Fruit fly (Drosophila melanogaster) whole organism, embryonic: Measurements from ENCODE around the gene CG34041.

ENCODE experiments used
- Atf3 ChIP-seq: fragments of 200-800 bp; sonication (Bioruptor generic); optimal IDR thresholded peaks from 3 replicates; lab custom pipeline; 2016; ENCODE audit warnings: missing biosample characterization, missing genetic modification characterization
- Bgb ChIP-seq: fragments of 200-800 bp; sonication (Bioruptor generic); IDR thresholded peaks from 2 replicates; pipeline ENCODE4 v1.3.6; 2022; ENCODE audit warnings: missing biosample characterization, missing genetic modification characterization; ENCODE audit not compliant: partially characterized antibody
- CG1024 ChIP-seq: fragments of 200-800 bp; sonication (Bioruptor generic); IDR thresholded peaks from 2 replicates; pipeline ENCODE4 v1.3.6; 2022; ENCODE audit warnings: missing biosample characterization, missing genetic modification characterization
- CG10959 ChIP-seq: fragments of 200-800 bp; sonication (Bioruptor generic); IDR thresholded peaks from 2 replicates; pipeline ENCODE4 v1.3.6; 2022; ENCODE audit warnings: missing biosample characterization, missing genetic modification characterization
- CG11247 ChIP-seq: fragments of 200-800 bp; sonication (Bioruptor generic); IDR thresholded peaks from 2 replicates; pipeline ENCODE4 v1.3.6; 2022; ENCODE audit warnings: missing biosample characterization, missing genetic modification characterization
- CG11696 ChIP-seq: fragments of 200-800 bp; sonication (Bioruptor generic); IDR thresholded peaks from 2 replicates; pipeline ENCODE4 v1.3.6; 2022; ENCODE audit warnings: missing biosample characterization, missing genetic modification characterization
- CG12769 ChIP-seq: fragments of 200-800 bp; sonication (Bioruptor generic); optimal IDR thresholded peaks from 2 replicates; lab custom pipeline; 2019; ENCODE audit warnings: missing biosample characterization, mild to moderate bottlenecking, missing genetic modification characterization, moderate library complexity
- CG13296 ChIP-seq: fragments of 200-800 bp; sonication (Bioruptor generic); optimal IDR thresholded peaks from 3 replicates; lab custom pipeline; 2018; ENCODE audit warnings: missing biosample characterization, mild to moderate bottlenecking, missing genetic modification characterization
- CG15696 ChIP-seq: fragments of 200-800 bp; sonication (Bioruptor generic); optimal IDR thresholded peaks from 2 replicates; lab custom pipeline; 2019; ENCODE audit warnings: missing biosample characterization, mild to moderate bottlenecking, missing genetic modification characterization, moderate library complexity
- CG1647 ChIP-seq: fragments of 200-800 bp; sonication (Bioruptor generic); optimal IDR thresholded peaks from 3 replicates; lab custom pipeline; 2016; ENCODE audit warnings: missing biosample characterization, missing genetic modification characterization
- CG16863 ChIP-seq: fragments of 200-800 bp; sonication (Bioruptor generic); optimal IDR thresholded peaks from 3 replicates; lab custom pipeline; 2016; ENCODE audit warnings: missing biosample characterization, missing genetic modification characterization
- CG18619 ChIP-seq: fragments of 200-800 bp; sonication (Bioruptor generic); optimal IDR thresholded peaks from 3 replicates; lab custom pipeline; 2017; ENCODE audit warnings: missing biosample characterization, mild to moderate bottlenecking, missing genetic modification characterization
- CG2889 ChIP-seq: fragments of 200-800 bp; sonication (Bioruptor generic); IDR thresholded peaks from 3 replicates; pipeline ENCODE4 v1.3.6; 2022; ENCODE audit warnings: missing biosample characterization, missing genetic modification characterization
- CG31441 ChIP-seq: fragments of 200-800 bp; sonication (Bioruptor generic); IDR thresholded peaks from 2 replicates; pipeline ENCODE4 v1.3.6; 2022; ENCODE audit warnings: missing biosample characterization, missing genetic modification characterization
- CG3163 ChIP-seq: fragments of 200-800 bp; sonication (Bioruptor generic); optimal IDR thresholded peaks from 3 replicates; lab custom pipeline; 2016; ENCODE audit warnings: missing biosample characterization, missing genetic modification characterization
- CG6654 ChIP-seq: fragments of 200-800 bp; sonication (Bioruptor generic); optimal IDR thresholded peaks from 2 replicates; lab custom pipeline; 2017; ENCODE audit warnings: missing biosample characterization, mild to moderate bottlenecking, missing genetic modification characterization
- CG6689 ChIP-seq: fragments of 200-800 bp; sonication (Bioruptor generic); IDR thresholded peaks from 2 replicates; pipeline ENCODE4 v1.3.6; 2022; ENCODE audit warnings: missing biosample characterization, missing genetic modification characterization
- CG7372 ChIP-seq: fragments of 200-800 bp; sonication (Bioruptor generic); IDR thresholded peaks from 2 replicates; pipeline ENCODE4 v1.3.6; 2022; ENCODE audit warnings: missing biosample characterization, missing genetic modification characterization
- CG7786 ChIP-seq: fragments of 200-800 bp; sonication (Bioruptor generic); optimal IDR thresholded peaks from 2 replicates; lab custom pipeline; 2016; ENCODE audit warnings: missing biosample characterization, missing genetic modification characterization
- CG8359 ChIP-seq: fragments of 200-800 bp; sonication (Bioruptor generic); optimal IDR thresholded peaks from 2 replicates; lab custom pipeline; 2017; ENCODE audit warnings: missing biosample characterization, mild to moderate bottlenecking, missing genetic modification characterization, borderline replicate concordance
- Chrac-16 ChIP-seq: fragments of 200-800 bp; sonication (Bioruptor generic); optimal IDR thresholded peaks from 3 replicates; lab custom pipeline; 2016; ENCODE audit warnings: missing biosample characterization, missing genetic modification characterization
- CrebB ChIP-seq: fragments of 200-800 bp; sonication (Bioruptor generic); optimal IDR thresholded peaks from 3 replicates; lab custom pipeline; 2018; ENCODE audit warnings: missing biosample characterization, mild to moderate bottlenecking, missing genetic modification characterization
- D19A ChIP-seq: fragments of 200-800 bp; optimal IDR thresholded peaks from 3 replicates; lab custom pipeline; 2019; ENCODE audit warnings: missing biosample characterization, mild to moderate bottlenecking, missing genetic modification characterization, moderate library complexity
- Dad ChIP-seq: fragments of 200-800 bp; sonication (Bioruptor generic); optimal IDR thresholded peaks from 3 replicates; lab custom pipeline; 2016; ENCODE audit warnings: missing biosample characterization, missing genetic modification characterization
- Doc2 ChIP-seq: fragments of 200-800 bp; sonication (Bioruptor generic); IDR thresholded peaks from 2 replicates; pipeline ENCODE4 v1.3.6; 2022; ENCODE audit warnings: missing biosample characterization, missing genetic modification characterization
- Drgx ChIP-seq: fragments of 200-800 bp; sonication (Bioruptor generic); IDR thresholded peaks from 2 replicates; pipeline ENCODE4 v1.3.6; 2022; ENCODE audit warnings: missing biosample characterization, missing genetic modification characterization
- Hsf ChIP-seq: fragments of 200-800 bp; sonication (Bioruptor generic); optimal IDR thresholded peaks from 3 replicates; lab custom pipeline; 2016; ENCODE audit warnings: missing biosample characterization, missing genetic modification characterization
- Tbp ChIP-seq: fragments of >200 bp; optimal IDR thresholded peaks from 2 replicates; lab custom pipeline; 2018; ENCODE audit warnings: missing biosample characterization, missing genetic modification characterization
- Trl ChIP-seq, 3 experiments: fragments of >200 bp in 2 of 3; fragments of 200-800 bp in 1 of 3; sonication (Bioruptor generic) in 1 of 3; optimal IDR thresholded peaks; 2 replicates in 1 of 3; 3 replicates in 2 of 3; lab custom pipeline; 2016 to 2017; ENCODE audit warnings: missing biosample characterization in 1 of 3, missing genetic modification characterization in 1 of 3
- Xbp1 ChIP-seq: fragments of 200-800 bp; sonication (Bioruptor generic); optimal IDR thresholded peaks from 3 replicates; lab custom pipeline; 2016; ENCODE audit warnings: missing biosample characterization, mild to moderate bottlenecking, missing genetic modification characterization
- ara ChIP-seq: fragments of 200-800 bp; sonication (Bioruptor generic); IDR thresholded peaks from 2 replicates; pipeline ENCODE4 v1.3.6; 2022; ENCODE audit warnings: missing biosample characterization, missing genetic modification characterization
- ase ChIP-seq: fragments of 200-800 bp; sonication (Bioruptor generic); IDR thresholded peaks from 3 replicates; pipeline ENCODE4 v1.3.6; 2022; ENCODE audit warnings: missing biosample characterization, missing genetic modification characterization
- bowl ChIP-seq: fragments of 200-800 bp; sonication (Bioruptor generic); IDR thresholded peaks from 2 replicates; pipeline ENCODE4 v1.3.6; 2022; ENCODE audit warnings: missing biosample characterization, missing genetic modification characterization
- crc ChIP-seq: fragments of 200-800 bp; sonication (Bioruptor generic); optimal IDR thresholded peaks from 2 replicates; lab custom pipeline; 2016; ENCODE audit warnings: missing biosample characterization, missing genetic modification characterization
- crp ChIP-seq, 2 experiments: fragments of 200-800 bp; sonication (Bioruptor generic); optimal IDR thresholded peaks; 2 replicates in 1 of 2; 3 replicates in 1 of 2; lab custom pipeline; 2017; ENCODE audit warnings: missing biosample characterization in 2 of 2, missing genetic modification characterization in 2 of 2, mild to moderate bottlenecking in 1 of 2, moderate library complexity in 1 of 2
- cwo ChIP-seq: fragments of 200-800 bp; sonication (Bioruptor generic); optimal IDR thresholded peaks from 3 replicates; lab custom pipeline; 2017; ENCODE audit warnings: missing biosample characterization, missing genetic modification characterization, mild to moderate bottlenecking, moderate library complexity, missing genetic modification reagents
- dan ChIP-seq: fragments of 200-800 bp; sonication (Bioruptor generic); IDR thresholded peaks from 2 replicates; pipeline ENCODE4 v1.3.6; 2022; ENCODE audit warnings: missing biosample characterization, missing genetic modification characterization
- dmrt11E ChIP-seq: fragments of 200-800 bp; sonication (Bioruptor generic); optimal IDR thresholded peaks from 3 replicates; lab custom pipeline; 2018; ENCODE audit warnings: missing biosample characterization, mild to moderate bottlenecking, missing genetic modification characterization, moderate library complexity
- fd3F ChIP-seq: fragments of 200-800 bp; sonication (Bioruptor generic); optimal IDR thresholded peaks from 2 replicates; lab custom pipeline; 2018; ENCODE audit warnings: missing biosample characterization, mild to moderate bottlenecking, missing genetic modification characterization, moderate library complexity
- fu2 ChIP-seq: fragments of 200-800 bp; sonication (Bioruptor generic); optimal IDR thresholded peaks from 2 replicates; lab custom pipeline; 2016; ENCODE audit warnings: missing biosample characterization, missing genetic modification characterization
- gro ChIP-seq: fragments of 200-800 bp; sonication (Bioruptor generic); optimal IDR thresholded peaks from 2 replicates; lab custom pipeline; 2016; ENCODE audit warnings: missing biosample characterization, missing genetic modification characterization
- hb ChIP-seq: fragments of 200-800 bp; sonication (Bioruptor generic); IDR thresholded peaks from 3 replicates; pipeline ENCODE4 v1.3.6; 2022; ENCODE audit warnings: missing biosample characterization, missing genetic modification characterization; ENCODE audit not compliant: partially characterized antibody
- knrl ChIP-seq: fragments of 200-800 bp; sonication (Bioruptor generic); IDR thresholded peaks from 3 replicates; pipeline ENCODE4 v1.3.6; 2022; ENCODE audit warnings: missing biosample characterization, missing genetic modification characterization; ENCODE audit not compliant: partially characterized antibody
- lbe ChIP-seq: fragments of 200-800 bp; sonication (Bioruptor generic); optimal IDR thresholded peaks from 2 replicates; lab custom pipeline; 2016; ENCODE audit warnings: missing biosample characterization, mild to moderate bottlenecking, missing genetic modification characterization
- row ChIP-seq: fragments of 200-800 bp; sonication (Bioruptor generic); IDR thresholded peaks from 3 replicates; pipeline ENCODE4 v1.3.6; 2022; ENCODE audit warnings: missing biosample characterization, missing genetic modification characterization
- sens-2 ChIP-seq: fragments of 200-800 bp; sonication (Bioruptor generic); IDR thresholded peaks from 2 replicates; pipeline ENCODE4 v1.3.6; 2022; ENCODE audit warnings: missing biosample characterization, missing genetic modification characterization
- sim ChIP-seq: fragments of 200-800 bp; sonication (Bioruptor generic); IDR thresholded peaks from 2 replicates; pipeline ENCODE4 v1.3.6; 2022; ENCODE audit warnings: missing biosample characterization, missing genetic modification characterization
- slp2 ChIP-seq: fragments of 200-800 bp; sonication (Bioruptor generic); optimal IDR thresholded peaks from 2 replicates; lab custom pipeline; 2016; ENCODE audit warnings: missing biosample characterization, missing genetic modification characterization
- sug ChIP-seq: fragments of 200-800 bp; optimal IDR thresholded peaks from 2 replicates; lab custom pipeline; 2019; ENCODE audit warnings: missing biosample characterization, mild to moderate bottlenecking, missing genetic modification characterization, moderate library complexity
- tin ChIP-seq: fragments of 200-800 bp; sonication (Bioruptor generic); optimal IDR thresholded peaks from 3 replicates; lab custom pipeline; 2016; ENCODE audit warnings: missing biosample characterization, missing genetic modification characterization
- wdn ChIP-seq: fragments of 200-800 bp; sonication (Bioruptor generic); IDR thresholded peaks from 2 replicates; pipeline ENCODE4 v1.3.6; 2022; ENCODE audit warnings: missing biosample characterization, missing genetic modification characterization

Gene CG34041

DNA sequence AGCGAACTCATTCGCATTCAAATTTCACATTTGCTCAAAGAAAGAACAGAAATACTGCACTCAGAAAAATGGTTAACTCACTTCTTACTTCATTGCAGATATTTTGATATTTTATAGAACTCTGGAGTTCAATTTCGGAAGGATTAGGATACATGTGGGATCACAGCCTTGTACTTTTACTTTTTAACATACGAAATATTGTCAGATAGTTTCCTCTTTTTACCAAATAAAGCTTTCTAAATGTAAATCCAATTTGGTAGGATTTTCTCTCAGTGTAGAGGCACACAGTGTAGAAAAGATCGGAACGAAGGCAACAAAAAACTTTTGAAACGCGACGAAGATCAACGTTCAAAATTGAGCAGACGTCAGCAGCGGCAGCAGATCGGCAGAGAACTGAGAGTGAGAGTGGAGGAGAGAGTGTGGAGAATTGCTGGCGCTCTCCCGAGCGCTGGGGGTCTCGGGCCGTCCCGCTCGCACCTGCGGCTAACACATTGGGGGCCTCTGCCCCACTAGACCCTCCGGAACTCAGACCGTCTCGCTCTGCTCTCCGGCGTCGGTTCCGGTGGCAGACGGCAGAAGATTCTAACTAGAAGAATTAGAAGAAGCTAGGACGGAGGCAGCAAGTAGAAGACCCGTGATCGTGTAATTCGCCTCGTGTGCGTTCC lies 24.3 kb downstream of the CG34041 start, which contains the start of gene tmod (continued):
- TF ChIP-seq tin (GFP tag; lab: Kevin White, UChicago) (peak; percentile 34), ase (GFP tag; lab: Robert Waterston, UW) (no peak), sim (GFP tag; lab: Robert Waterston, UW) (no peak), Doc2 (GFP tag; lab: Robert Waterston, UW) (no peak), crp (GFP tag; optimal IDR thresholded peaks at IDR 0.05; lab: Kevin White, UChicago) (no peak), CG8359 (peak; percentile 41), Chrac-16 (GFP tag; lab: Kevin White, UChicago) (no peak), Hsf (no peak), CrebB (tag; lab: Kevin White, UChicago) (no peak), CG7372 (GFP tag; lab: Robert Waterston, UW) (no peak), CG31441 (GFP tag; lab: Robert Waterston, UW) (peak; percentile 55), CG7786 (GFP tag; lab: Kevin White, UChicago) (no peak), CG6689 (GFP tag; lab: Robert Waterston, UW) (peak; percentile 52), CG1024 (0 out of 2 replicates have a peak, but pooled peaks have one; percentile 11), ara (GFP tag; lab: Robert Waterston, UW) (no peak), Drgx (GFP tag; lab: Robert Waterston, UW) (peak; percentile 61), Bgb (GFP tag; lab: Robert Waterston, UW) (no peak; the same call in 1 of the 2 replicates), crc (no peak), CG2889 (GFP tag; lab: Robert Waterston, UW) (no peak), sug (peak; percentile 83), dan (GFP tag; lab: Robert Waterston, UW) (no peak), CG13296 (GFP tag; lab: Kevin White, UChicago) (no peak), row (GFP tag; lab: Robert Waterston, UW) (peak; percentile 71), knrl (GFP tag; lab: Robert Waterston, UW) (no peak), CG11247 (no peak), cwo (GFP tag; lab: Kevin White, UChicago) (no peak), fd3F (GFP tag; lab: Kevin White, UChicago) (no peak), CG1647 (GFP tag; lab: Kevin White, UChicago) (no peak), gro (GFP tag; lab: Kevin White, UChicago) (no peak), CG18619 (no peak), slp2 (no peak), hb (no peak), Dad (peak; percentile 7), dmrt11E (tag; lab: Kevin White, UChicago) (peak; percentile 62), Trl (optimal IDR thresholded peaks at IDR 0.05; lab: Kevin White, UChicago) (peak; percentile 79 to 84), Trl (GFP tag; optimal IDR thresholded peaks at IDR 0.05; lab: Kevin White, UChicago) (no peak), CG12769 (tag; lab: Kevin White, UChicago) (peak; percentile 28), sens-2 (no peak), wdn (GFP tag; lab: Robert Waterston, UW) (no peak), CG15696 (tag; lab: Kevin White, UChicago) (peak; percentile 5), fu2 (GFP tag; lab: Kevin White, UChicago) (no peak), Atf3 (GFP tag; lab: Kevin White, UChicago) (no peak), lbe (no peak), Tbp (GFP tag; lab: Kevin White, UChicago) (no peak), CG11696 (GFP tag; lab: Robert Waterston, UW) (no peak), bowl (no peak), Xbp1 (GFP tag; lab: Kevin White, UChicago) (peak; percentile 45), CG16863 (no peak), CG3163 (no peak), CG6654 (peak; percentile 33), CG10959 (GFP tag; lab: Robert Waterston, UW) (no peak), D19A (peak; percentile 54)
